Worm (Caenorhabditis elegans) whole organism, early embryonic: ENCODE results near the gene F42G2.7.

Experiments
- B0310.2 ChIP-seq: sonication (generic microtip); optimal IDR thresholded peaks from 2 replicates; lab custom pipeline; 2016; ENCODE audit warnings: mild to moderate bottlenecking, missing genetic modification characterization, missing compliant biosample characterization
- F13C5.2 ChIP-seq: sonication (generic microtip); optimal IDR thresholded peaks from 2 replicates; lab custom pipeline; 2017; ENCODE audit warnings: mild to moderate bottlenecking, missing genetic modification characterization, inconsistent platforms, missing compliant biosample characterization
- aly-1 ChIP-seq: sonication (generic microtip); optimal IDR thresholded peaks from 2 replicates; lab custom pipeline; 2016; ENCODE audit warnings: missing genetic modification characterization, missing compliant biosample characterization
- ama-1 ChIP-seq: fragments of 150-350 bp; optimal IDR thresholded peaks from 2 replicates; lab custom pipeline; 2014
- flt-1 ChIP-seq: fragments of 200-800 bp; sonication (Bioruptor generic); IDR thresholded peaks from 2 replicates; pipeline ENCODE4 v1.3.6; 2022; ENCODE audit warnings: missing genetic modification characterization, missing compliant biosample characterization
- hnd-1 ChIP-seq: sonication (generic microtip); optimal IDR thresholded peaks from 2 replicates; lab custom pipeline; 2016; ENCODE audit warnings: missing genetic modification characterization, missing compliant biosample characterization
- scrt-1 ChIP-seq: fragments of 200-800 bp; sonication (Bioruptor generic); IDR thresholded peaks from 2 replicates; pipeline ENCODE4 v1.3.6; 2022; ENCODE audit warnings: missing genetic modification characterization, missing compliant biosample characterization
- sea-1 ChIP-seq: fragments of 200-800 bp; sonication (Bioruptor generic); conservative IDR thresholded peaks from 2 replicates; pipeline ENCODE4 v1.3.6; 2022; ENCODE audit warnings: missing genetic modification characterization, missing compliant biosample characterization
- tra-4 ChIP-seq: sonication (generic microtip); optimal IDR thresholded peaks from 2 replicates; lab custom pipeline; 2017; ENCODE audit warnings: missing genetic modification characterization, missing compliant biosample characterization

DNA sequence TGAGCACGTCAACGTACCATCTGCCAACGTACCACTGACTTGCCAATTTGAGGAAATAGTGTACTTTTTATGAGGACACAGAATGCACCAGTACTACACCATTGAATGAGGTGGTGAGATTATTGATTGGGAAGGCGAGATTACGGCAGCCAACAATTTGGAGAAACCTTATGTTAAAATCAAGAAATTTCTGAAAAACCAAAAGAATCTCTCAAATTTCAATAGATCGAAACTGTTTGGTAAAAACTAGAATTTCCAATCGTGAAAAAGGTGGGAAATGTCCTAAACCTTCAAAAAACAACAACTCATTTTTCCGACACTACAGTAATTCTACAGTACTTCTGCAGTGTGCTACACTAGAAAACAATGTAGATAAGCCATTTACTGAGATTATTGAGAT lies 14.0 kb downstream of the F42G2.7 start, which contains the start of gene ceh-86:
- TF ChIP-seq aly-1 (tag; lab: Kevin White, UChicago) (no peak), tra-4 (tag; lab: Kevin White, UChicago) (no peak), hnd-1 (tag; lab: Kevin White, UChicago) (no peak), ama-1 (lab: Kevin White, UChicago) (no peak), scrt-1 (no peak), B0310.2 (tag; lab: Kevin White, UChicago) (no peak), flt-1 (GFP tag; lab: Robert Waterston, UW) (no peak), F13C5.2 (no peak), sea-1 (GFP tag; lab: Robert Waterston, UW) (no peak)
